Fruit fly (Drosophila melanogaster) whole organism, embryonic: ENCODE measurements around the gene CG31139.

ENCODE experiments used
- Awh ChIP-seq: fragments of 200-800 bp; sonication (Bioruptor generic); IDR thresholded peaks from 2 replicates; pipeline ENCODE4, ENCODE4 v1.3.6; 2022; ENCODE audit warnings: missing biosample characterization, missing genetic modification characterization
- CG10462 ChIP-seq: fragments of 200-800 bp; sonication (Bioruptor generic); optimal IDR thresholded peaks from 2 replicates; lab custom pipeline; 2016; ENCODE audit warnings: missing biosample characterization, missing genetic modification characterization
- CG10543 ChIP-seq: fragments of 200-800 bp; sonication (Bioruptor generic); optimal IDR thresholded peaks from 3 replicates; lab custom pipeline; 2017; ENCODE audit warnings: missing biosample characterization, mild to moderate bottlenecking, missing genetic modification characterization, moderate library complexity
- CG11085 ChIP-seq: fragments of 200-800 bp; sonication (Bioruptor generic); IDR thresholded peaks from 2 replicates; pipeline ENCODE4 v1.3.6; 2022; ENCODE audit warnings: missing biosample characterization, missing genetic modification characterization
- CG11093 ChIP-seq: fragments of 200-800 bp; sonication (Bioruptor generic); IDR thresholded peaks from 3 replicates; pipeline ENCODE4 v1.3.6; 2022; ENCODE audit warnings: missing biosample characterization, missing genetic modification characterization
- CG11398 ChIP-seq: fragments of 200-800 bp; sonication (Bioruptor generic); optimal IDR thresholded peaks from 2 replicates; lab custom pipeline; 2016; ENCODE audit warnings: missing biosample characterization, missing genetic modification characterization
- CG12155 ChIP-seq: fragments of 200-800 bp; sonication (Bioruptor generic); optimal IDR thresholded peaks from 3 replicates; lab custom pipeline; 2016; ENCODE audit warnings: missing biosample characterization, missing genetic modification characterization
- CG14014 ChIP-seq: fragments of 200-800 bp; sonication (Bioruptor generic); IDR thresholded peaks from 2 replicates; pipeline ENCODE4 v1.3.6; 2022; ENCODE audit warnings: missing biosample characterization, missing genetic modification characterization
- CG16863 ChIP-seq: fragments of 200-800 bp; sonication (Bioruptor generic); optimal IDR thresholded peaks from 3 replicates; lab custom pipeline; 2016; ENCODE audit warnings: missing biosample characterization, missing genetic modification characterization
- CG17186 ChIP-seq: fragments of 200-800 bp; sonication (Bioruptor generic); optimal IDR thresholded peaks from 3 replicates; lab custom pipeline; 2017; ENCODE audit warnings: missing biosample characterization, missing genetic modification reagents, missing genetic modification characterization
- CG17802 ChIP-seq: fragments of 200-800 bp; sonication (Bioruptor generic); optimal IDR thresholded peaks from 2 replicates; lab custom pipeline; 2018; ENCODE audit warnings: missing biosample characterization, mild to moderate bottlenecking, missing genetic modification characterization, moderate library complexity
- CG17829 ChIP-seq: fragments of 200-800 bp; optimal IDR thresholded peaks from 2 replicates; lab custom pipeline; 2019; ENCODE audit warnings: missing biosample characterization, mild to moderate bottlenecking, missing genetic modification characterization, moderate library complexity
- CG18764 ChIP-seq: fragments of 200-800 bp; sonication (Bioruptor generic); optimal IDR thresholded peaks from 3 replicates; lab custom pipeline; 2016; ENCODE audit warnings: missing biosample characterization, missing genetic modification characterization
- CG2120 ChIP-seq: fragments of 200-800 bp; sonication (Bioruptor generic); optimal IDR thresholded peaks from 3 replicates; lab custom pipeline; 2016; ENCODE audit warnings: missing biosample characterization, missing genetic modification characterization
- CG2129 ChIP-seq: fragments of 200-800 bp; sonication (Bioruptor generic); IDR thresholded peaks from 2 replicates; pipeline ENCODE4 v1.3.6; 2022; ENCODE audit warnings: missing biosample characterization, missing genetic modification characterization; ENCODE audit not compliant: partially characterized antibody
- CG31365 ChIP-seq: fragments of 200-800 bp; sonication (Bioruptor generic); optimal IDR thresholded peaks from 2 replicates; lab custom pipeline; 2018; ENCODE audit warnings: missing biosample characterization, mild to moderate bottlenecking, missing genetic modification characterization
- CG33213 ChIP-seq: fragments of 200-800 bp; sonication (Bioruptor generic); optimal IDR thresholded peaks from 3 replicates; lab custom pipeline; 2016; ENCODE audit warnings: missing biosample characterization, missing genetic modification characterization
- CG3995 ChIP-seq: fragments of 200-800 bp; sonication (Bioruptor generic); optimal IDR thresholded peaks from 3 replicates; lab custom pipeline; 2016; ENCODE audit warnings: missing biosample characterization, missing genetic modification characterization
- CG4707 ChIP-seq: fragments of 200-800 bp; sonication (Bioruptor generic); optimal IDR thresholded peaks from 2 replicates; lab custom pipeline; 2018; ENCODE audit warnings: missing biosample characterization, mild to moderate bottlenecking, missing genetic modification characterization, moderate library complexity
- CG6765 ChIP-seq: fragments of 200-800 bp; sonication (Bioruptor generic); optimal IDR thresholded peaks from 3 replicates; lab custom pipeline; 2017; ENCODE audit warnings: missing biosample characterization, mild to moderate bottlenecking, missing genetic modification characterization
- CG6791 ChIP-seq: fragments of 200-800 bp; sonication (Bioruptor generic); IDR thresholded peaks from 3 replicates; pipeline ENCODE4 v1.3.6; 2022; ENCODE audit warnings: missing biosample characterization, missing genetic modification characterization; ENCODE audit not compliant: partially characterized antibody
- CG7786 ChIP-seq: fragments of 200-800 bp; sonication (Bioruptor generic); optimal IDR thresholded peaks from 2 replicates; lab custom pipeline; 2016; ENCODE audit warnings: missing biosample characterization, missing genetic modification characterization
- CG7963 ChIP-seq: fragments of 200-800 bp; sonication (Bioruptor generic); IDR thresholded peaks from 3 replicates; pipeline ENCODE4 v1.3.6; 2022; ENCODE audit warnings: missing biosample characterization, missing genetic modification characterization; ENCODE audit not compliant: partially characterized antibody
- CG9817 ChIP-seq: fragments of 200-800 bp; sonication (Bioruptor generic); optimal IDR thresholded peaks from 2 replicates; lab custom pipeline; 2018; ENCODE audit warnings: missing biosample characterization, mild to moderate bottlenecking, missing genetic modification characterization, moderate library complexity
- CrebB ChIP-seq: fragments of 200-800 bp; sonication (Bioruptor generic); optimal IDR thresholded peaks from 3 replicates; lab custom pipeline; 2018; ENCODE audit warnings: missing biosample characterization, mild to moderate bottlenecking, missing genetic modification characterization
- Dbx ChIP-seq: fragments of 200-800 bp; sonication (Bioruptor generic); IDR thresholded peaks from 3 replicates; pipeline ENCODE4 v1.3.6; 2022; ENCODE audit warnings: missing biosample characterization, missing genetic modification characterization
- Dp ChIP-seq: fragments of 200-800 bp; sonication (Bioruptor generic); optimal IDR thresholded peaks from 2 replicates; lab custom pipeline; 2018; ENCODE audit warnings: missing biosample characterization, mild to moderate bottlenecking, missing genetic modification characterization, moderate library complexity
- Dref ChIP-seq: fragments of 200-800 bp; sonication (Bioruptor generic); IDR thresholded peaks from 2 replicates; pipeline ENCODE4 v1.3.6; 2022; ENCODE audit warnings: missing biosample characterization, missing genetic modification characterization
- Ets65A ChIP-seq: fragments of 200-800 bp; sonication (Bioruptor generic); peaks from one replicate; lab custom pipeline; 2016; ENCODE audit warnings: missing biosample characterization, missing genetic modification characterization
- Ets97D ChIP-seq: fragments of 200-800 bp; sonication (Bioruptor generic); optimal IDR thresholded peaks from 3 replicates; lab custom pipeline; 2016; ENCODE audit warnings: missing biosample characterization, missing genetic modification characterization
- H2.0 ChIP-seq: fragments of 200-800 bp; sonication (Bioruptor generic); IDR thresholded peaks from 2 replicates; pipeline ENCODE4 v1.3.6; 2022; ENCODE audit warnings: missing biosample characterization, missing genetic modification characterization
- MBD-R2 ChIP-seq: fragments of 200-800 bp; sonication (Bioruptor generic); IDR thresholded peaks from 2 replicates; pipeline ENCODE4 v1.3.6; 2022; ENCODE audit warnings: missing biosample characterization, missing genetic modification characterization
- Oli ChIP-seq: fragments of 200-800 bp; sonication (Bioruptor generic); optimal IDR thresholded peaks from 2 replicates; lab custom pipeline; 2018; ENCODE audit warnings: missing biosample characterization, mild to moderate bottlenecking, missing genetic modification characterization, moderate library complexity
- Sox100B ChIP-seq: fragments of 200-800 bp; sonication (Bioruptor generic); optimal IDR thresholded peaks from 3 replicates; lab custom pipeline; 2018; ENCODE audit warnings: missing biosample characterization, mild to moderate bottlenecking, missing genetic modification characterization
- Sox102F ChIP-seq: fragments of 200-800 bp; sonication (Bioruptor generic); optimal IDR thresholded peaks from 2 replicates; lab custom pipeline; 2018; ENCODE audit warnings: missing biosample characterization, mild to moderate bottlenecking, missing genetic modification characterization, moderate library complexity
- Spps ChIP-seq: fragments of 200-800 bp; sonication (Bioruptor generic); optimal IDR thresholded peaks from 2 replicates; lab custom pipeline; 2018; ENCODE audit warnings: missing biosample characterization, mild to moderate bottlenecking, missing genetic modification characterization
- Trl ChIP-seq, 3 experiments: fragments of >200 bp in 2 of 3; fragments of 200-800 bp in 1 of 3; sonication (Bioruptor generic) in 1 of 3; optimal IDR thresholded peaks; 2 replicates in 1 of 3; 3 replicates in 2 of 3; lab custom pipeline; 2016 to 2017; ENCODE audit warnings: missing biosample characterization in 1 of 3, missing genetic modification characterization in 1 of 3
- chn ChIP-seq: fragments of 200-800 bp; sonication (Bioruptor generic); optimal IDR thresholded peaks from 2 replicates; lab custom pipeline; 2016; ENCODE audit warnings: missing biosample characterization, missing genetic modification characterization
- dan ChIP-seq: fragments of 200-800 bp; sonication (Bioruptor generic); IDR thresholded peaks from 2 replicates; pipeline ENCODE4 v1.3.6; 2022; ENCODE audit warnings: missing biosample characterization, missing genetic modification characterization
- dmrt11E ChIP-seq: fragments of 200-800 bp; sonication (Bioruptor generic); optimal IDR thresholded peaks from 3 replicates; lab custom pipeline; 2018; ENCODE audit warnings: missing biosample characterization, mild to moderate bottlenecking, missing genetic modification characterization, moderate library complexity
- fu2 ChIP-seq: fragments of 200-800 bp; sonication (Bioruptor generic); optimal IDR thresholded peaks from 2 replicates; lab custom pipeline; 2016; ENCODE audit warnings: missing biosample characterization, missing genetic modification characterization
- gro ChIP-seq: fragments of 200-800 bp; sonication (Bioruptor generic); optimal IDR thresholded peaks from 2 replicates; lab custom pipeline; 2016; ENCODE audit warnings: missing biosample characterization, missing genetic modification characterization
- gsb-n ChIP-seq: fragments of 200-800 bp; sonication (Bioruptor generic); optimal IDR thresholded peaks from 3 replicates; lab custom pipeline; 2018; ENCODE audit warnings: missing biosample characterization, mild to moderate bottlenecking, missing genetic modification characterization
- her ChIP-seq: fragments of 200-800 bp; sonication (Bioruptor generic); optimal IDR thresholded peaks from 2 replicates; lab custom pipeline; 2016; ENCODE audit warnings: missing biosample characterization, missing genetic modification characterization
- jigr1 ChIP-seq: fragments of 200-800 bp; sonication (Bioruptor generic); IDR thresholded peaks from 3 replicates; pipeline ENCODE4 v1.3.6; 2022; ENCODE audit warnings: missing biosample characterization, missing genetic modification characterization
- lab ChIP-seq: fragments of 200-800 bp; sonication (Bioruptor generic); optimal IDR thresholded peaks from 3 replicates; lab custom pipeline; 2017; ENCODE audit warnings: missing biosample characterization, missing genetic modification characterization, mild to moderate bottlenecking, moderate library complexity, missing genetic modification reagents
- lbe ChIP-seq: fragments of 200-800 bp; sonication (Bioruptor generic); optimal IDR thresholded peaks from 2 replicates; lab custom pipeline; 2016; ENCODE audit warnings: missing biosample characterization, mild to moderate bottlenecking, missing genetic modification characterization
- nom ChIP-seq: fragments of 200-800 bp; sonication (Bioruptor generic); optimal IDR thresholded peaks from 2 replicates; lab custom pipeline; 2017; ENCODE audit warnings: missing biosample characterization, missing genetic modification characterization, mild to moderate bottlenecking, moderate library complexity, missing genetic modification reagents
- org-1 ChIP-seq: fragments of 200-800 bp; sonication (Bioruptor generic); optimal IDR thresholded peaks from 2 replicates; lab custom pipeline; 2017; ENCODE audit warnings: missing biosample characterization, missing genetic modification characterization
- ro ChIP-seq: fragments of 200-800 bp; sonication (Bioruptor generic); IDR thresholded peaks from 2 replicates; pipeline ENCODE4 v1.3.6; 2022; ENCODE audit warnings: missing biosample characterization, missing genetic modification characterization
- row ChIP-seq: fragments of 200-800 bp; sonication (Bioruptor generic); IDR thresholded peaks from 3 replicates; pipeline ENCODE4 v1.3.6; 2022; ENCODE audit warnings: missing biosample characterization, missing genetic modification characterization
- toy ChIP-seq: fragments of 200-800 bp; sonication (Bioruptor generic); IDR thresholded peaks from 2 replicates; pipeline ENCODE4 v1.3.6; 2022; ENCODE audit warnings: missing biosample characterization, missing genetic modification characterization

CG31139 gene

DNA sequence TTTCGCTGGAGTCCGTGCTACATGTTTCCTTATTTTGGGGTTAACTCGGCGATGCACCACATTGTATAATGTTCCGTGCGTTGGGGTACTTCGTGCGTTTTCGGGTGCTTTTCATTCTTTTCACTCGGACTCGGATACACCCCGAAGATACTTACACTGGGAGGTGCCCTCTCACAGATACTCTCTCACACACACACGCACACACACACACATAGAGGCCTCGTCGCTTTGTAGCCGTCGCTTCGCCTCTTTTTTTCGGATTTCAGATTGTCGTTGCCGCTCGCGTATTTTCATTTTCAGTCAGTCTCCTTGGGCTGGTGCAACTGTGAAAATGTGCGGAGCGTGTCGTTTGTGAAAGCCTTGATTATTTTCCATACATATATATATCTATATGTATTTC, 32.6 kb upstream of the CG31139 start (continued):
- no peak for TF ChIP-seq CG2129 (GFP tag; lab: Robert Waterston, UW)
- TF ChIP-seq CG14014 (GFP tag; lab: Robert Waterston, UW) = peak; percentile 53; the same call in 1 of the 2 replicates
- no peak for TF ChIP-seq Dref (GFP tag; lab: Robert Waterston, UW)
- no peak for TF ChIP-seq CG16863 (GFP tag; lab: Kevin White, UChicago)
- no peak for TF ChIP-seq CG11093 (GFP tag; lab: Robert Waterston, UW)
- no peak for TF ChIP-seq CG17802 (tag; lab: Kevin White, UChicago)
- peak; percentile 45 for TF ChIP-seq CG10543
- no peak for TF ChIP-seq gro (GFP tag; lab: Kevin White, UChicago)
- TF ChIP-seq org-1 (GFP tag; lab: Kevin White, UChicago) = no peak
- no peak for TF ChIP-seq jigr1 (GFP tag; lab: Robert Waterston, UW)
- TF ChIP-seq CG11085 (GFP tag; lab: Robert Waterston, UW) = no peak
- TF ChIP-seq CG7963 (GFP tag; lab: Robert Waterston, UW) = no peak
- TF ChIP-seq CG18764 (GFP tag; lab: Kevin White, UChicago) = no peak
- no peak for TF ChIP-seq dmrt11E (tag; lab: Kevin White, UChicago)
- TF ChIP-seq CG9817 = no peak
- TF ChIP-seq Awh (GFP tag; lab: Robert Waterston, UW) = no peak
- no peak for TF ChIP-seq CG17186
- TF ChIP-seq CG4707 (GFP tag; lab: Kevin White, UChicago) = no peak
- no peak for TF ChIP-seq gsb-n (tag; lab: Kevin White, UChicago)
- TF ChIP-seq CG33213 (GFP tag; lab: Kevin White, UChicago) = no peak
- TF ChIP-seq CG10462 (GFP tag; lab: Kevin White, UChicago) = no peak
- no peak for TF ChIP-seq Ets65A
- TF ChIP-seq Sox102F (GFP tag; lab: Kevin White, UChicago) = no peak
- TF ChIP-seq Dbx (GFP tag; lab: Robert Waterston, UW) = peak; percentile 36; the same call in 2 of the 3 replicates
- no peak for TF ChIP-seq fu2
- no peak for TF ChIP-seq CG7786 (GFP tag; lab: Kevin White, UChicago)
- TF ChIP-seq H2.0 (GFP tag; lab: Robert Waterston, UW) = no peak
- peak; percentile 11 for TF ChIP-seq CrebB (tag; lab: Kevin White, UChicago)
- TF ChIP-seq Sox100B (GFP tag; lab: Kevin White, UChicago) = no peak
- no peak for TF ChIP-seq CG31365 (tag; lab: Kevin White, UChicago)
- TF ChIP-seq CG6791 = no peak
- no peak for TF ChIP-seq Ets97D (GFP tag; lab: Kevin White, UChicago)
- no peak for TF ChIP-seq ro (GFP tag; lab: Robert Waterston, UW)
- peak; percentile 49 for TF ChIP-seq nom (GFP tag; lab: Kevin White, UChicago)
- TF ChIP-seq MBD-R2 (GFP tag; lab: Robert Waterston, UW) = no peak
- TF ChIP-seq CG11398 (GFP tag; lab: Kevin White, UChicago) = no peak
- no peak for TF ChIP-seq CG12155
- TF ChIP-seq row (GFP tag; lab: Robert Waterston, UW) = no peak; the same call in 2 of the 3 replicates
- no peak for TF ChIP-seq Spps
- TF ChIP-seq Oli (tag; lab: Kevin White, UChicago) = no peak
- TF ChIP-seq lbe (GFP tag; lab: Kevin White, UChicago) = peak; percentile 62
- TF ChIP-seq CG17829 = peak; percentile 7
- peak; percentile 52 to 71 for TF ChIP-seq Trl (optimal IDR thresholded peaks at IDR 0.05; lab: Kevin White, UChicago)
- TF ChIP-seq Trl (GFP tag; optimal IDR thresholded peaks at IDR 0.05; lab: Kevin White, UChicago) = no peak
- TF ChIP-seq chn (GFP tag; lab: Kevin White, UChicago) = no peak
- TF ChIP-seq lab (GFP tag; lab: Kevin White, UChicago) = no peak
- TF ChIP-seq toy = no peak
- no peak for TF ChIP-seq CG3995 (GFP tag; lab: Kevin White, UChicago)
- TF ChIP-seq CG6765 (GFP tag; lab: Kevin White, UChicago) = peak; percentile 41
- no peak for TF ChIP-seq Dp (GFP tag; lab: Kevin White, UChicago)
- TF ChIP-seq CG2120 = no peak
- TF ChIP-seq dan = no peak
- no peak for TF ChIP-seq her (GFP tag; lab: Kevin White, UChicago)
